Worm (Caenorhabditis elegans): ENCODE data around the gene ugt-65.
A peak's percentile ranks its signal among the peaks of the same experiment; 100 is the strongest.

The ugt-65 gene

DNA sequence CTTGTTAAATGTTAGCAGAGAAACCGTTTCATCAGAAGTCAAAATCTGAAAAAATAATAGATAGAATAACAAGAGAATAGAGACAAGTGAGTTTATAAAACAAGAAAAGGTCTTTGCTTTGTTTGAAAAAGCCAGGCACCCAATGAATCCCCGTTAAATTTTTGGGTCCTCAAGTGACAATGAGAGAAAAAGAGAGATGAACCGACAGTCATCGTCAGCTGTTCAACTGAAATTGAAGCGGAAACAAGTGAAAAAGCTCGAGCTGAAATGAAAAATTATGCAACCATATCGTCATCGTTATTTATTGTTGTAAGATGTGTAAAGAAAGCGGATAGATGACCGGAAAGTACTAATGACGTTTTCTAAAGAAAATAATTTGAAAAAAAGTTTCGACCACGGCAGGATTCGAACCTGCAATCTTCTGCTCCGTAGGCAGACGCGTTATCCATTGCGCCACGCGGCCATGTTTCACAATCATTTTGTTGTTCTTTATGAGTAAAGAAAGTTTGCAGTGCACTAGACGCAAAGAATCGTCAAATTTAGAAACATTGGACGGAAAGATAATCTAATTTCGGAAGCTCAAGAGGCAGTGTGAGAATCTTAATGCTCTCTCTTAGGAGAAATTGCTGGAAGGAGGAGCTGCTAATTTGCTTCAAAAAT is 2.8 kb upstream of the ugt-65 start, which contains the start of gene F08G5.3 (continued):
- TF ChIP-seq tra-1 (GFP tag; IDR thresholded peaks at IDR 0.05) (peak; percentile 78), lsy-2 (tag; optimal IDR thresholded peaks at IDR 0.05) (peak in 1 of 2 experiments; percentile 58), attf-4 (tag; optimal IDR thresholded peaks at IDR 0.05) (no peak), ces-1 (GFP tag; optimal IDR thresholded peaks at IDR 0.05) (no peak), ceh-62 (tag; optimal IDR thresholded peaks at IDR 0.05) (no peak), daf-8 (GFP tag; IDR thresholded peaks at IDR 0.05) (no peak), ZK337.2 (GFP tag; IDR thresholded peaks at IDR 0.05) (peak; percentile 73), Y105C5A.15 (GFP tag; IDR thresholded peaks at IDR 0.05) (peak; percentile 85; the same call in 1 of the 2 replicates), nhr-6 (tag; optimal IDR thresholded peaks at IDR 0.05) (peak; percentile 50), dpl-1 (GFP tag; optimal IDR thresholded peaks at IDR 0.05) (no peak), nhr-10 (tag; optimal IDR thresholded peaks at IDR 0.05) (no peak), gei-8 (GFP tag; optimal IDR thresholded peaks at IDR 0.05) (peak; percentile 72), arid-1 (GFP tag; conservative IDR thresholded peaks at IDR 0.05) (peak; percentile 86), nhr-237 (tag; optimal IDR thresholded peaks at IDR 0.05) (no peak)

DNA sequence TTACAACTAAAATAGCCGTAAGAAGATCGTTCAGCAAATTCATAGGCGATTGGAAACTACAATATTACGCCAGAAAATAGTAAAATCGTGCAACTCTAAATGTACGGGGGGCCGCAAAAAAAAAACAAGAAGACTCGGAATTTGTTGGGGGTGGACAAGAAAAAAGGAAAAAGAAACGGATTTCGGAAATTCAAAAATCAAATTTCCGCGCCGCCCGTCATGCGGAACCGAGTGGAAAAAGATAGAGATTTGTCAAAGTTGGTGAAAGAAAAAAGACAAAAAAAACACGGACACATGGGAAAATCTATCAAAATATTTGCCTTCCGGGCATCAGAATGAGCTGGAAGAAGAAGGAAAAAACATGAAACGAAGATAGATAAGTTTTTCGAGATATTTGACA is 1.2 kb upstream of the ugt-65 start:
- TF ChIP-seq fkh-10 (GFP tag; optimal IDR thresholded peaks at IDR 0.05), result peak; percentile 54
- peak; percentile 14 for TF ChIP-seq mep-1 (tag; optimal IDR thresholded peaks at IDR 0.05)
- no peak for TF ChIP-seq ceh-82 (tag; optimal IDR thresholded peaks at IDR 0.05)

DNA sequence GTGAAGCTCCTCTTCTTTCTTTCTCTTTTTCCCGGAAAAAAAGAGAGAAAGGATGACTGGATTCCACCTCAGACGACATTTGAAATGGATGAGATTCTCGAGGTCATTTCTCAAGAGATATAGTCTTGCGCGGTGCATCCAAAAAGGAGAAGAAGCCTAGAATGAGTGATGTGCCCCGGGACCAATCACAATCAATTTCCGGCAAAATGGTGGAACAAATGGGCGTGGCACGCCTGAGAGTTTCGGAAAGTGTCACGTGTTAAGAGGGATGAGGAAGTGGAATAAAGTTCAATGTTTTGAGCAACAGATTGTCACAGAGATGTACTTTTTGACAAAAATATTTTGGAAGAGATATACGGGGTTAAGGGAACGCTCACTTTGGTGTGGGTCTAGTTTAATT is 5.1 kb downstream of the ugt-65 start:
- TF ChIP-seq ceh-20 (GFP tag; IDR thresholded peaks at IDR 0.05) (peak; percentile 76), lin-29 (GFP tag; IDR thresholded peaks at IDR 0.05) (no peak), hif-1 (tag; optimal IDR thresholded peaks at IDR 0.05) (no peak), mep-1 (tag; optimal IDR thresholded peaks at IDR 0.05) (peak; percentile 9), daf-8 (GFP tag; IDR thresholded peaks at IDR 0.05) (no peak), unc-62 (GFP tag; optimal IDR thresholded peaks at IDR 0.05 in 1 of 2) (peak in 1 of 2 experiments; percentile 97), unc-62 (tag; optimal IDR thresholded peaks at IDR 0.05) (no peak), hlh-11 (tag; optimal IDR thresholded peaks at IDR 0.05) (no peak), madf-9 (GFP tag; conservative IDR thresholded peaks at IDR 0.05) (no peak), zip-2 (tag; optimal IDR thresholded peaks at IDR 0.05) (no peak), Y48G9A.11 (GFP tag; IDR thresholded peaks at IDR 0.05) (no peak), snpc-1.2 (GFP tag; IDR thresholded peaks at IDR 0.05) (no peak), spr-3 (GFP tag; optimal IDR thresholded peaks at IDR 0.05) (no peak), lin-1 (GFP tag; IDR thresholded peaks at IDR 0.05) (no peak), pqm-1 (tag; optimal IDR thresholded peaks at IDR 0.05) (no peak), nhr-25 (tag; optimal IDR thresholded peaks at IDR 0.05; ENCODE audit: borderline replicate concordance, insufficient read depth) (no peak), duxl-1 (tag; optimal IDR thresholded peaks at IDR 0.05; ENCODE audit: poor library complexity) (no peak), dmd-6 (GFP tag; IDR thresholded peaks at IDR 0.05) (no peak), sdz-12 (GFP tag; optimal IDR thresholded peaks at IDR 0.05) (no peak), spr-1 (tag; optimal IDR thresholded peaks at IDR 0.05) (no peak), mdt-29 (GFP tag; IDR thresholded peaks at IDR 0.05) (0 out of 2 replicates have a peak, but pooled peaks have one; percentile 11), aha-1 (tag) (peak; percentile 93), lin-38 (GFP tag; IDR thresholded peaks at IDR 0.05) (no peak), vab-7 (GFP tag; IDR thresholded peaks at IDR 0.05) (0 out of 2 replicates have a peak, but pooled peaks have one; percentile 45), hlh-30 (tag; optimal IDR thresholded peaks at IDR 0.05; ENCODE audit: insufficient read depth) (peak; percentile 53)
